Worm (Caenorhabditis elegans): ENCODE data around the gene K02C4.2.

K02C4.2 gene

ce11 chrII:8051330-8051729, 24.2 kb upstream of the K02C4.2 start:
- no peak for TF ChIP-seq him-1 (tag; optimal IDR thresholded peaks at IDR 0.05)
- no peak for TF ChIP-seq W03F9.2 (tag; optimal IDR thresholded peaks at IDR 0.05)
- no peak for TF ChIP-seq dao-5 (tag; optimal IDR thresholded peaks at IDR 0.05)

ce11 chrII:8052172-8052571, 23.4 kb upstream of the K02C4.2 start:
- TF ChIP-seq him-1 (tag; optimal IDR thresholded peaks at IDR 0.05) (no peak), W03F9.2 (tag; optimal IDR thresholded peaks at IDR 0.05) (no peak), dao-5 (tag; optimal IDR thresholded peaks at IDR 0.05) (no peak)

- TF ChIP-seq W03F9.2 (tag; optimal IDR thresholded peaks at IDR 0.05) (no peak), dao-5 (tag; optimal IDR thresholded peaks at IDR 0.05) (no peak), him-1 (tag; optimal IDR thresholded peaks at IDR 0.05) (no peak)
Observed at ce11 chrII:8052850-8053249, 22.7 kb upstream of the K02C4.2 start, which contains the start of gene T05H10.4. Gene T05H10.4 (plus strand): TSS chrII:8053150.

- TF ChIP-seq him-1 (tag; optimal IDR thresholded peaks at IDR 0.05) = no peak
- TF ChIP-seq dao-5 (tag; optimal IDR thresholded peaks at IDR 0.05) = no peak
- TF ChIP-seq W03F9.2 (tag; optimal IDR thresholded peaks at IDR 0.05) = no peak
Observed at ce11 chrII:8057911-8058310, 17.6 kb upstream of the K02C4.2 start.

- TF ChIP-seq him-1 (tag; optimal IDR thresholded peaks at IDR 0.05) (no peak), dao-5 (tag; optimal IDR thresholded peaks at IDR 0.05) (no peak), W03F9.2 (tag; optimal IDR thresholded peaks at IDR 0.05) (no peak)
Observed at ce11 chrII:8058769-8059168, 16.8 kb upstream of the K02C4.2 start, which contains the start of gene T05H10.8. Gene T05H10.8 (plus strand): TSS chrII:8059069.

- no peak for TF ChIP-seq dao-5 (tag; optimal IDR thresholded peaks at IDR 0.05)
- TF ChIP-seq him-1 (tag; optimal IDR thresholded peaks at IDR 0.05) = no peak
- TF ChIP-seq W03F9.2 (tag; optimal IDR thresholded peaks at IDR 0.05) = no peak
Observed at ce11 chrII:8059532-8059931, 16.0 kb upstream of the K02C4.2 start.

ce11 chrII:8062334-8062791, 13.2 kb upstream of the K02C4.2 start, which contains the start of gene ufd-2:
Gene ufd-2 (plus strand): TSS chrII:8062741.
- TF ChIP-seq W03F9.2 (tag; optimal IDR thresholded peaks at IDR 0.05) = peak; percentile 66
- no peak for TF ChIP-seq dao-5 (tag; optimal IDR thresholded peaks at IDR 0.05)

ce11 chrII:8065985-8066384, 9.6 kb upstream of the K02C4.2 start, which contains the start of gene pdha-1:
Gene pdha-1 (plus strand): TSS chrII:8066285.
- no peak for TF ChIP-seq W03F9.2 (tag; optimal IDR thresholded peaks at IDR 0.05)
- TF ChIP-seq dao-5 (tag; optimal IDR thresholded peaks at IDR 0.05) = no peak
- TF ChIP-seq him-1 (tag; optimal IDR thresholded peaks at IDR 0.05) = no peak

ce11 chrII:8071012-8071625, 4.4 kb upstream of the K02C4.2 start:
- TF ChIP-seq W03F9.2 (tag; optimal IDR thresholded peaks at IDR 0.05) = no peak
- TF ChIP-seq dao-5 (tag; optimal IDR thresholded peaks at IDR 0.05) = no peak
- TF ChIP-seq him-1 (tag; optimal IDR thresholded peaks at IDR 0.05) = no peak

ce11 chrII:8071801-8072544, 3.6 kb upstream of the K02C4.2 start:
- TF ChIP-seq him-1 (tag; optimal IDR thresholded peaks at IDR 0.05) (peak; percentile 31), W03F9.2 (tag; optimal IDR thresholded peaks at IDR 0.05) (no peak)

ce11 chrII:8073222-8073621, 2.3 kb upstream of the K02C4.2 start, which contains the start of gene gpcp-2:
Gene gpcp-2 (minus strand): TSS chrII:8073374.
- TF ChIP-seq W03F9.2 (tag; optimal IDR thresholded peaks at IDR 0.05) = no peak
- no peak for TF ChIP-seq him-1 (tag; optimal IDR thresholded peaks at IDR 0.05)

ce11 chrII:8074058-8074457, 1.5 kb upstream of the K02C4.2 start:
- TF ChIP-seq W03F9.2 (tag; optimal IDR thresholded peaks at IDR 0.05) (no peak), dao-5 (tag; optimal IDR thresholded peaks at IDR 0.05) (no peak), him-1 (tag; optimal IDR thresholded peaks at IDR 0.05) (no peak)

- no peak for TF ChIP-seq him-1 (tag; optimal IDR thresholded peaks at IDR 0.05)
- TF ChIP-seq W03F9.2 (tag; optimal IDR thresholded peaks at IDR 0.05) = no peak
- TF ChIP-seq dao-5 (tag; optimal IDR thresholded peaks at IDR 0.05) = no peak
Observed at ce11 chrII:8078041-8078440, 2.5 kb downstream of the K02C4.2 start, which contains the start of gene K02C4.5. Gene K02C4.5 (plus strand): TSS chrII:8078435.

- no peak for TF ChIP-seq him-1 (tag; optimal IDR thresholded peaks at IDR 0.05)
- peak; percentile 72 for TF ChIP-seq W03F9.2 (tag; optimal IDR thresholded peaks at IDR 0.05)
Observed at ce11 chrII:8086803-8087202, 11.2 kb downstream of the K02C4.2 start, which contains the start of gene K02C4.3. Gene K02C4.3 (minus strand): TSS chrII:8086853.
